Worm (Caenorhabditis elegans): ENCODE results near the gene mbr-1.
A peak's percentile ranks its signal among the peaks of the same experiment; 100 is the strongest.

mbr-1 gene

ce11 chrX:10766123-10766622 is 44.3 kb upstream of the mbr-1 start (continued):
- peak; percentile 27; the same call in 1 of the 2 replicates for TF ChIP-seq zfh-2 (GFP tag; conservative IDR thresholded peaks at IDR 0.05)
- no peak for TF ChIP-seq dpl-1 (GFP tag; optimal IDR thresholded peaks at IDR 0.05)
- no peak for TF ChIP-seq F55B11.4 (tag; optimal IDR thresholded peaks at IDR 0.05; ENCODE audit: borderline replicate concordance, insufficient read depth)
- TF ChIP-seq ceh-79 (tag; optimal IDR thresholded peaks at IDR 0.05), result no peak
- peak; percentile 62 for TF ChIP-seq tbp1 (GFP tag; optimal IDR thresholded peaks at IDR 0.05)
- TF ChIP-seq nhr-179 (tag; optimal IDR thresholded peaks at IDR 0.05), result no peak
- no peak for TF ChIP-seq lsy-27 (tag; optimal IDR thresholded peaks at IDR 0.05; ENCODE audit: borderline replicate concordance, insufficient read depth)
- no peak for TF ChIP-seq ztf-25 (GFP tag; IDR thresholded peaks at IDR 0.05)
- no peak for TF ChIP-seq madf-6 (GFP tag; IDR thresholded peaks at IDR 0.05)
- no peak for TF ChIP-seq ceh-58 (GFP tag; IDR thresholded peaks at IDR 0.05)
- no peak for TF ChIP-seq attf-6 (GFP tag; IDR thresholded peaks at IDR 0.05)
- TF ChIP-seq mes-4 (tag; optimal IDR thresholded peaks at IDR 0.05), result no peak
- 0 out of 2 replicates have a peak, but pooled peaks have one; percentile 48 for TF ChIP-seq madf-3 (GFP tag; IDR thresholded peaks at IDR 0.05)
- TF ChIP-seq lir-1 (GFP tag; conservative IDR thresholded peaks at IDR 0.05), result 0 out of 2 replicates have a peak, but pooled peaks have one; percentile 35
- peak; percentile 9 for TF ChIP-seq B0261.1 (tag; optimal IDR thresholded peaks at IDR 0.05)
- TF ChIP-seq snpc-4 (GFP tag; optimal IDR thresholded peaks at IDR 0.05), result no peak
- TF ChIP-seq snpc-4 (tag; optimal IDR thresholded peaks at IDR 0.05), result peak in 3 of 4 experiments; percentile 50 to 78 (median 64)
- peak; percentile 40 for TF ChIP-seq ztf-18 (tag; optimal IDR thresholded peaks at IDR 0.05)
- TF ChIP-seq nfya-2 (GFP tag; IDR thresholded peaks at IDR 0.05), result no peak
- TF ChIP-seq sdz-38 (tag; optimal IDR thresholded peaks at IDR 0.05), result no peak
- peak; percentile 76 for TF ChIP-seq repo-1 (tag; optimal IDR thresholded peaks at IDR 0.05)
- TF ChIP-seq ceh-100 (GFP tag; IDR thresholded peaks at IDR 0.05), result no peak
- TF ChIP-seq T07F8.4 (tag; optimal IDR thresholded peaks at IDR 0.05), result peak; percentile 20
- TF ChIP-seq rcor-1 (GFP tag; IDR thresholded peaks at IDR 0.05), result peak; percentile 66; the same call in 1 of the 2 replicates
- TF ChIP-seq mcd-1 (GFP tag; IDR thresholded peaks at IDR 0.05), result peak; percentile 68
- no peak for TF ChIP-seq F23B12.7 (tag; optimal IDR thresholded peaks at IDR 0.05; ENCODE audit: insufficient read depth)
- TF ChIP-seq nfya-1 (tag; optimal IDR thresholded peaks at IDR 0.05; ENCODE audit: borderline replicate concordance, insufficient read depth), result no peak
- TF ChIP-seq Y56A3A.18 (GFP tag; IDR thresholded peaks at IDR 0.05), result 0 out of 2 replicates have a peak, but pooled peaks have one; percentile 37
- TF ChIP-seq rec-8 (tag; optimal IDR thresholded peaks at IDR 0.05), result peak in 1 of 2 experiments; percentile 6
- TF ChIP-seq B0035.1 (tag; optimal IDR thresholded peaks at IDR 0.05), result no peak
- no peak for TF ChIP-seq hsf-1 (GFP tag; IDR thresholded peaks at IDR 0.05)
- peak; percentile 91 for TF ChIP-seq atf-7 (tag; optimal IDR thresholded peaks at IDR 0.05)
- TF ChIP-seq C06A6.2 (GFP tag; conservative IDR thresholded peaks at IDR 0.05), result peak; percentile 74
- no peak for TF ChIP-seq F33H1.4 (GFP tag; IDR thresholded peaks at IDR 0.05)
- no peak for TF ChIP-seq akir-1 (GFP tag; optimal IDR thresholded peaks at IDR 0.05)
- TF ChIP-seq K12H6.12 (tag; optimal IDR thresholded peaks at IDR 0.05), result peak; percentile 91
- no peak for TF ChIP-seq hlh-12 (tag; optimal IDR thresholded peaks at IDR 0.05)
- no peak; the same call in none of the 2 replicates for TF ChIP-seq egrh-3 (GFP tag; IDR thresholded peaks at IDR 0.05)
- no peak for TF ChIP-seq F49E8.2 (tag; optimal IDR thresholded peaks at IDR 0.05; ENCODE audit: insufficient read depth)
- no peak for TF ChIP-seq snpc-1.1 (tag; optimal IDR thresholded peaks at IDR 0.05; ENCODE audit: insufficient read depth)
- peak; percentile 44 for TF ChIP-seq ets-4 (GFP tag; optimal IDR thresholded peaks at IDR 0.05)
- no peak for TF ChIP-seq F57C9.4 (tag; optimal IDR thresholded peaks at IDR 0.05)
- no peak for TF ChIP-seq D2030.7 (GFP tag; IDR thresholded peaks at IDR 0.05)
- no peak for TF ChIP-seq bed-1 (GFP tag; IDR thresholded peaks at IDR 0.05)
- peak; percentile 21 for TF ChIP-seq snpc-1.3 (tag; optimal IDR thresholded peaks at IDR 0.05; ENCODE audit: insufficient read depth)
- peak; percentile 62; the same call in 1 of the 2 replicates for TF ChIP-seq Y95B8A.8 (GFP tag; IDR thresholded peaks at IDR 0.05)
- no peak for TF ChIP-seq tbx-9 (tag; optimal IDR thresholded peaks at IDR 0.05; ENCODE audit: borderline replicate concordance)
